Worm (Caenorhabditis elegans) whole organism, L2 larva: ENCODE measurements around the gene spl-1.

Experiments
- R02D3.7 ChIP-seq: fragments of 150-350 bp; optimal IDR thresholded peaks from 2 replicates; lab custom pipeline; 2014; ENCODE audit warnings: missing biosample characterization, missing genetic modification characterization
- alr-1 ChIP-seq: fragments of 150-350 bp; optimal IDR thresholded peaks from 2 replicates; lab custom pipeline; 2014; ENCODE audit warnings: missing biosample characterization, missing genetic modification characterization
- ama-1 ChIP-seq: fragments of 150-350 bp; optimal IDR thresholded peaks from 2 replicates; lab custom pipeline; 2018; ENCODE audit warnings: inconsistent platforms
- ceh-16 ChIP-seq: fragments of 150-350 bp; optimal IDR thresholded peaks from 2 replicates; lab custom pipeline; 2014; ENCODE audit warnings: missing biosample characterization, missing genetic modification characterization
- crh-2 ChIP-seq: sonication (generic microtip); optimal IDR thresholded peaks from 2 replicates; lab custom pipeline; 2017; ENCODE audit warnings: missing biosample characterization, missing genetic modification characterization
- elt-1 ChIP-seq: fragments of 150-350 bp; optimal IDR thresholded peaks from 2 replicates; lab custom pipeline; 2014; ENCODE audit warnings: missing biosample characterization, missing genetic modification characterization
- elt-3 ChIP-seq: sonication (generic microtip); optimal IDR thresholded peaks from 2 replicates; lab custom pipeline; 2017; ENCODE audit warnings: missing biosample characterization, missing genetic modification characterization
- fos-1 ChIP-seq: fragments of 150-350 bp; optimal IDR thresholded peaks from 2 replicates; lab custom pipeline; 2014; ENCODE audit warnings: missing biosample characterization, missing genetic modification characterization
- mbf-1 ChIP-seq: sonication (generic microtip); optimal IDR thresholded peaks from 2 replicates; lab custom pipeline; 2017; ENCODE audit warnings: missing biosample characterization, missing genetic modification characterization
- nhr-129 ChIP-seq: fragments of 150-350 bp; optimal IDR thresholded peaks from 2 replicates; lab custom pipeline; 2014; ENCODE audit warnings: missing biosample characterization, missing genetic modification characterization
- nhr-237 ChIP-seq: fragments of 150-350 bp; optimal IDR thresholded peaks from 2 replicates; lab custom pipeline; 2014; ENCODE audit warnings: missing biosample characterization, missing genetic modification characterization
- nhr-25 ChIP-seq: fragments of 150-350 bp; sonication (generic microtip); optimal IDR thresholded peaks from 3 replicates; lab custom pipeline; 2014; ENCODE audit warnings: missing biosample characterization, missing genetic modification characterization
- nhr-6 ChIP-seq: fragments of 150-350 bp; optimal IDR thresholded peaks from 2 replicates; lab custom pipeline; 2014; ENCODE audit warnings: missing biosample characterization, missing genetic modification characterization
- nhr-77 ChIP-seq: fragments of 150-350 bp; optimal IDR thresholded peaks from 2 replicates; lab custom pipeline; 2014; ENCODE audit warnings: missing biosample characterization, missing genetic modification characterization
- peb-1 ChIP-seq: fragments of 150-350 bp; optimal IDR thresholded peaks from 2 replicates; lab custom pipeline; 2014; ENCODE audit warnings: missing biosample characterization, missing genetic modification characterization
- ztf-1 ChIP-seq: fragments of 200-800 bp; sonication (Bioruptor generic); conservative IDR thresholded peaks from 2 replicates; pipeline ENCODE4 v1.3.6; 2022; ENCODE audit warnings: missing genetic modification characterization, missing compliant biosample characterization
- ztf-11 ChIP-seq: sonication (generic microtip); optimal IDR thresholded peaks from 2 replicates; lab custom pipeline; 2017; ENCODE audit warnings: missing biosample characterization, missing genetic modification characterization
- ztf-4 ChIP-seq: fragments of 150-350 bp; optimal IDR thresholded peaks from 2 replicates; lab custom pipeline; 2014; ENCODE audit warnings: missing biosample characterization, missing genetic modification characterization

Gene spl-1

ce11 chrIV:330523-330922 lies 52.5 kb downstream of the spl-1 start, which contains the start of gene F18F11.4:
F18F11.4 (plus strand) TSS chrIV:330823.
- TF ChIP-seq nhr-77 (tag; lab: Kevin White, UChicago) (no peak), crh-2 (tag; lab: Kevin White, UChicago) (no peak), nhr-6 (tag; lab: Kevin White, UChicago) (no peak), mbf-1 (tag; lab: Kevin White, UChicago) (no peak), nhr-25 (tag; lab: Kevin White, UChicago) (no peak), ztf-11 (no peak), ztf-1 (no peak), elt-3 (tag; lab: Kevin White, UChicago) (no peak), ceh-16 (tag; lab: Kevin White, UChicago) (no peak), elt-1 (tag; lab: Kevin White, UChicago) (no peak), peb-1 (tag; lab: Kevin White, UChicago) (no peak), ztf-4 (tag; lab: Kevin White, UChicago) (no peak), R02D3.7 (tag; lab: Kevin White, UChicago) (no peak), nhr-237 (tag; lab: Kevin White, UChicago) (no peak), alr-1 (tag; lab: Kevin White, UChicago) (no peak), fos-1 (no peak), nhr-129 (tag; lab: Kevin White, UChicago) (no peak), ama-1 (lab: Kevin White, UChicago) (no peak)
